Worm (Caenorhabditis elegans) whole organism, late embryonic: ENCODE data around the gene mcm-3AP.

Experiments used
- T23F11.4 ChIP-seq: fragments of 200-800 bp; sonication (Bioruptor generic); optimal IDR thresholded peaks from 2 replicates; lab custom pipeline; 2018; ENCODE audit warnings: mild to moderate bottlenecking, missing genetic modification characterization, missing compliant biosample characterization
- ceh-2 ChIP-seq: sonication (generic microtip); optimal IDR thresholded peaks from 2 replicates; lab custom pipeline; 2016; ENCODE audit warnings: missing genotype, missing genetic modification characterization, missing compliant biosample characterization
- ceh-22 ChIP-seq: sonication (generic microtip); optimal IDR thresholded peaks from 2 replicates; lab custom pipeline; 2017; ENCODE audit warnings: missing biosample characterization, missing genetic modification characterization
- ceh-45 ChIP-seq: fragments of 200-800 bp; sonication (Bioruptor generic); IDR thresholded peaks from 2 replicates; pipeline ENCODE4 v1.3.6; 2022; ENCODE audit warnings: missing genetic modification reagents, missing genetic modification characterization, missing compliant biosample characterization
- ceh-48 ChIP-seq: sonication (generic microtip); optimal IDR thresholded peaks from 2 replicates; lab custom pipeline; 2016; ENCODE audit warnings: missing genetic modification characterization, inconsistent platforms, missing compliant biosample characterization
- ceh-6 ChIP-seq: fragments of 200-800 bp; sonication (Bioruptor generic); optimal IDR thresholded peaks from 2 replicates; lab custom pipeline; 2018; ENCODE audit warnings: mild to moderate bottlenecking, missing genetic modification characterization, missing compliant biosample characterization
- dmd-4 ChIP-seq: sonication (generic microtip); optimal IDR thresholded peaks from 2 replicates; lab custom pipeline; 2016; ENCODE audit warnings: borderline replicate concordance, missing genetic modification characterization, missing compliant biosample characterization
- eyg-1 ChIP-seq: sonication (generic microtip); optimal IDR thresholded peaks from 2 replicates; lab custom pipeline; 2016; ENCODE audit warnings: missing genotype, missing genetic modification characterization, missing compliant biosample characterization
- fkh-10 ChIP-seq: fragments of 150-350 bp; optimal IDR thresholded peaks from 2 replicates; lab custom pipeline; 2014; ENCODE audit warnings: missing biosample characterization, missing genetic modification reagents, missing genetic modification characterization
- gmeb-2 ChIP-seq: sonication (generic microtip); optimal IDR thresholded peaks from 2 replicates; lab custom pipeline; 2016; ENCODE audit warnings: missing genetic modification characterization, inconsistent platforms, missing compliant biosample characterization
- hlh-13 ChIP-seq: fragments of 200-800 bp; sonication (Bioruptor generic); optimal IDR thresholded peaks from 2 replicates; lab custom pipeline; 2018; ENCODE audit warnings: mild to moderate bottlenecking, missing genetic modification characterization, missing compliant biosample characterization
- hlh-6 ChIP-seq: sonication (generic microtip); optimal IDR thresholded peaks from 2 replicates; lab custom pipeline; 2016; ENCODE audit warnings: missing genotype, missing genetic modification characterization, missing compliant biosample characterization
- madf-2 ChIP-seq: sonication (generic microtip); optimal IDR thresholded peaks from 2 replicates; lab custom pipeline; 2017; ENCODE audit warnings: missing genetic modification characterization, missing compliant biosample characterization
- nhr-11 ChIP-seq: fragments of 150-350 bp; optimal IDR thresholded peaks from 2 replicates; lab custom pipeline; 2014; ENCODE audit warnings: missing biosample characterization, missing genetic modification characterization
- pat-9 ChIP-seq: fragments of 200-800 bp; sonication (Bioruptor generic); optimal IDR thresholded peaks from 2 replicates; lab custom pipeline; 2018; ENCODE audit warnings: mild to moderate bottlenecking, missing genetic modification characterization, moderate library complexity, missing compliant biosample characterization
- ref-2 ChIP-seq: sonication (generic microtip); optimal IDR thresholded peaks from 2 replicates; lab custom pipeline; 2016; ENCODE audit warnings: missing genetic modification characterization, missing compliant biosample characterization
- tbx-2 ChIP-seq: sonication (generic microtip); optimal IDR thresholded peaks from 2 replicates; lab custom pipeline; 2016; ENCODE audit warnings: missing genetic modification characterization, missing compliant biosample characterization
- tbx-7 ChIP-seq: sonication (generic microtip); optimal IDR thresholded peaks from 2 replicates; lab custom pipeline; 2016; ENCODE audit warnings: missing genotype, missing genetic modification characterization, missing compliant biosample characterization
- zip-5 ChIP-seq: sonication (generic microtip); optimal IDR thresholded peaks from 2 replicates; lab custom pipeline; 2016; ENCODE audit warnings: missing genetic modification characterization, missing compliant biosample characterization

Gene mcm-3AP

ce11 chrIV:8000763-8001162 is 52.3 kb downstream of the mcm-3AP start:
- TF ChIP-seq hlh-6 (tag; lab: Kevin White, UChicago) (no peak), T23F11.4 (GFP tag; lab: Kevin White, UChicago) (no peak), hlh-13 (GFP tag; lab: Kevin White, UChicago) (no peak), ceh-22 (no peak), tbx-7 (no peak), ceh-45 (GFP tag; lab: Robert Waterston, UW) (no peak), dmd-4 (tag; lab: Kevin White, UChicago) (no peak), pat-9 (tag; lab: Kevin White, UChicago) (no peak), eyg-1 (tag; lab: Kevin White, UChicago) (no peak), ref-2 (tag; lab: Kevin White, UChicago) (no peak), ceh-48 (tag; lab: Kevin White, UChicago) (no peak), gmeb-2 (tag; lab: Kevin White, UChicago) (no peak), ceh-2 (tag; lab: Kevin White, UChicago) (no peak), ceh-6 (GFP tag; lab: Kevin White, UChicago) (no peak), tbx-2 (tag; lab: Kevin White, UChicago) (no peak), zip-5 (tag; lab: Kevin White, UChicago) (no peak), nhr-11 (no peak), madf-2 (tag; lab: Kevin White, UChicago) (no peak), fkh-10 (GFP tag; lab: Kevin White, UChicago) (no peak)
- TF ChIP-seq, all 69 proteins: peak for 0
